Worm (Caenorhabditis elegans): Measurements from ENCODE around the gene ZC196.5.
A peak's percentile ranks its signal among the peaks of the same experiment; 100 is the strongest.

The ZC196.5 gene

DNA sequence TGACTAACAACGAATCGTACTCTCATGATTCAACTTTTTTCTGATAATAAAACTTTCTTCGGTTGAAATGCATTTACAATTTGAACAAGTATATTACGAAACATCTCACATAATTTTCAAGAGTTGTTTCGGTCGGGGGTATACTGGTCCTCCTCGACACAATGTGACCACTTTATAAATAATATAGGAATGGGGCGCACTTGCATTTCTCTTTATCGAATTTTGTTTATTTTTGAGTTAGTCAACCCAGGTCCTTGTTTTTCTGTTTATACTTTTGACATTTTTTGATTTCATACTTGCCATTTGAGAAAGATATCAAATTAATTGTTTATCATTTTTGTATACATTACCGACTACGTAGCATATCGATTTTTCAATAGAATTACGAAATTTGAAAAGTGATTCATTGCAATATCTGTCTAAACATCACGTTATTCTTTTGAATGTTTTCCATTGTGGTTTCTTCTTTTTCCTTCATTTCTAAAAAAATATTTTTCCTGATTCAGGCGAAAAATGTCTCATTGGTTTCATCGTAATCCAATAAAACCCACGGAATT, 44.7 kb downstream of the ZC196.5 start, which contains the start of gene B0507.2:
TSS of gene B0507.2 (plus strand) at position 507 of the 557 bp plus-strand sequence.
- TF ChIP-seq F13H6.1 (tag; optimal IDR thresholded peaks at IDR 0.05) (no peak), unc-42 (tag; optimal IDR thresholded peaks at IDR 0.05) (peak; percentile 61), ets-4 (tag; optimal IDR thresholded peaks at IDR 0.05) (no peak)

ce11 chrV:8776270-8776669, 47.1 kb downstream of the ZC196.5 start, which contains the start of gene B0507.1:
Gene B0507.1 (plus strand): TSS chrV:8776570.
- TF ChIP-seq ceh-48 (tag; optimal IDR thresholded peaks at IDR 0.05) (no peak), pros-1 (tag; optimal IDR thresholded peaks at IDR 0.05) (no peak), nhr-232 (tag; optimal IDR thresholded peaks at IDR 0.05) (no peak), unc-55 (GFP tag; optimal IDR thresholded peaks at IDR 0.05) (no peak), ceh-14 (tag; optimal IDR thresholded peaks at IDR 0.05) (no peak), pqm-1 (tag; optimal IDR thresholded peaks at IDR 0.05) (no peak), unc-86 (tag; optimal IDR thresholded peaks at IDR 0.05) (no peak), dve-1 (tag; optimal IDR thresholded peaks at IDR 0.05) (no peak), sdc-2 (tag; optimal IDR thresholded peaks at IDR 0.05) (no peak), unc-3 (GFP tag; conservative IDR thresholded peaks at IDR 0.05) (no peak), unc-3 (tag; optimal IDR thresholded peaks at IDR 0.05) (no peak), elt-2 (tag; optimal IDR thresholded peaks at IDR 0.05) (no peak), K02D7.2 (tag; optimal IDR thresholded peaks at IDR 0.05) (no peak), ceh-18 (tag; optimal IDR thresholded peaks at IDR 0.05) (no peak)

DNA sequence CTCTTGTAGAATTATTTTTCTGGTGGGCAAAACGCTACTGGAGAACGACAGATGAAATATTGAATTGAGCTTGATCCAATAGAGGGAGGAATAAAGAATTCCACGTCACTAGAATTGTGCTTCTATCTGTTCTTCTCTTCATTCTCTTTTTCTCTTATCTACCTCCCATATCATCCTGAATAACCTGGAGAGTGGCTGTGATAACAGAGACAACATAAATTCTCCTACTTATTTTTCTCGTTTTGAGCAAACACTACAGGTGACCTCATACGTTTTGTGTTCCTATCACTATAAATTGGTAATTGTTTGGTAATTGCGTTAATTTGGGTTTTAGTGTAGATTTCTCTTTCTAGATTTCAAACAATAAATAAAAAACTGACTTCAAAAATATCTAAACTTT, 52.0 kb downstream of the ZC196.5 start:
- TF ChIP-seq sox-2 (GFP tag; IDR thresholded peaks at IDR 0.05) (no peak), elt-2 (tag; optimal IDR thresholded peaks at IDR 0.05) (peak; percentile 88)

- TF ChIP-seq ceh-2 (tag; optimal IDR thresholded peaks at IDR 0.05) (no peak), C38D4.7 (GFP tag; optimal IDR thresholded peaks at IDR 0.05) (no peak), ceh-6 (GFP tag; optimal IDR thresholded peaks at IDR 0.05) (no peak), ama-1 (optimal IDR thresholded peaks at IDR 0.05) (no peak), ceh-31 (tag; optimal IDR thresholded peaks at IDR 0.05) (no peak), hlh-8 (tag; optimal IDR thresholded peaks at IDR 0.05) (no peak), dmd-4 (tag; optimal IDR thresholded peaks at IDR 0.05; ENCODE audit: borderline replicate concordance) (no peak), rnt-1 (tag; optimal IDR thresholded peaks at IDR 0.05) (no peak), unc-86 (tag; optimal IDR thresholded peaks at IDR 0.05) (no peak)
Measured at ce11 chrV:8782112-8782511, 52.9 kb downstream of the ZC196.5 start.
